Fruit fly (Drosophila melanogaster) whole organism, adult: Measurements from ENCODE around the gene CG7945.

Experiments used
- CG11617 ChIP-seq: fragments of 200-800 bp; sonication (Bioruptor generic); optimal IDR thresholded peaks from 2 replicates; lab custom pipeline; 2017; ENCODE audit warnings: mild to moderate bottlenecking, missing biosample characterization, missing genetic modification reagents, missing genetic modification characterization
- CG12768 ChIP-seq: fragments of 200-800 bp; sonication (Bioruptor generic); optimal IDR thresholded peaks from 2 replicates; lab custom pipeline; 2017; ENCODE audit warnings: missing biosample characterization, missing genetic modification characterization, mild to moderate bottlenecking, moderate library complexity, missing genetic modification reagents
- CG14711 ChIP-seq: fragments of 200-800 bp; sonication (Bioruptor generic); optimal IDR thresholded peaks from 2 replicates; lab custom pipeline; 2018; ENCODE audit warnings: missing biosample characterization, mild to moderate bottlenecking, missing genetic modification characterization, moderate library complexity
- CG1620 ChIP-seq: fragments of 200-800 bp; sonication (Bioruptor generic); optimal IDR thresholded peaks from 2 replicates; lab custom pipeline; 2016; ENCODE audit warnings: missing biosample characterization, missing genetic modification characterization
- CG33017 ChIP-seq: fragments of 200-800 bp; sonication (Bioruptor generic); optimal IDR thresholded peaks from 2 replicates; lab custom pipeline; 2018; ENCODE audit warnings: missing biosample characterization, mild to moderate bottlenecking, missing genetic modification characterization, moderate library complexity
- CG5204 ChIP-seq: fragments of 200-800 bp; sonication (Bioruptor generic); optimal IDR thresholded peaks from 2 replicates; lab custom pipeline; 2016; ENCODE audit warnings: missing biosample characterization, missing genetic modification characterization
- CG7045 ChIP-seq: fragments of 200-800 bp; sonication (Bioruptor generic); optimal IDR thresholded peaks from 2 replicates; lab custom pipeline; 2017; ENCODE audit warnings: missing biosample characterization, mild to moderate bottlenecking, missing genetic modification characterization
- CG7101 ChIP-seq: fragments of 200-800 bp; sonication (Bioruptor generic); optimal IDR thresholded peaks from 2 replicates; lab custom pipeline; 2018; ENCODE audit warnings: missing biosample characterization, mild to moderate bottlenecking, missing genetic modification characterization, moderate library complexity
- Clk ChIP-seq: fragments of 200-800 bp; sonication (Bioruptor generic); optimal IDR thresholded peaks from 2 replicates; lab custom pipeline; 2017; ENCODE audit warnings: missing biosample characterization, missing genetic modification characterization
- Crg-1 ChIP-seq: fragments of 200-800 bp; sonication (Bioruptor generic); optimal IDR thresholded peaks from 2 replicates; lab custom pipeline; 2016; ENCODE audit warnings: missing biosample characterization, missing genetic modification characterization
- Hr96 ChIP-seq: fragments of 200-800 bp; sonication (Bioruptor generic); optimal IDR thresholded peaks from 2 replicates; lab custom pipeline; 2016; ENCODE audit warnings: missing biosample characterization, missing genetic modification characterization
- Mnt ChIP-seq: fragments of 200-800 bp; sonication (Bioruptor generic); optimal IDR thresholded peaks from 2 replicates; lab custom pipeline; 2016; ENCODE audit warnings: missing biosample characterization, mild to moderate bottlenecking, missing genetic modification characterization
- bab1 ChIP-seq: fragments of 200-800 bp; sonication (Bioruptor generic); optimal IDR thresholded peaks from 3 replicates; lab custom pipeline; 2019; ENCODE audit warnings: missing biosample characterization, mild to moderate bottlenecking, missing genetic modification characterization, moderate library complexity
- cic ChIP-seq: fragments of 200-800 bp; sonication (Bioruptor generic); optimal IDR thresholded peaks from 2 replicates; lab custom pipeline; 2017; ENCODE audit warnings: missing biosample characterization, mild to moderate bottlenecking, missing genetic modification characterization, moderate library complexity
- cnc ChIP-seq, 2 experiments: fragments of >200 bp; optimal IDR thresholded peaks; 2 replicates each; lab custom pipeline; 2017
- kay ChIP-seq: fragments of 200-800 bp; sonication (Bioruptor generic); peaks from one replicate; lab custom pipeline; 2016; ENCODE audit warnings: missing biosample characterization, missing genetic modification characterization, borderline replicate concordance
- ovo ChIP-seq: fragments of 200-800 bp; sonication (Bioruptor generic); optimal IDR thresholded peaks from 2 replicates; lab custom pipeline; 2016; ENCODE audit warnings: missing biosample characterization, missing genetic modification characterization
- pad ChIP-seq: fragments of 200-800 bp; sonication (Bioruptor generic); optimal IDR thresholded peaks from 3 replicates; lab custom pipeline; 2017; ENCODE audit warnings: missing biosample characterization, missing genetic modification characterization, mild to moderate bottlenecking, moderate library complexity, missing genetic modification reagents
- tj ChIP-seq: fragments of 200-800 bp; sonication (Bioruptor generic); optimal IDR thresholded peaks from 3 replicates; lab custom pipeline; 2017; ENCODE audit warnings: missing biosample characterization, mild to moderate bottlenecking, missing genetic modification characterization, moderate library complexity
- toe ChIP-seq: fragments of 200-800 bp; sonication (Bioruptor generic); optimal IDR thresholded peaks from 2 replicates; lab custom pipeline; 2016; ENCODE audit warnings: missing biosample characterization, missing genetic modification characterization

Gene CG7945

DNA sequence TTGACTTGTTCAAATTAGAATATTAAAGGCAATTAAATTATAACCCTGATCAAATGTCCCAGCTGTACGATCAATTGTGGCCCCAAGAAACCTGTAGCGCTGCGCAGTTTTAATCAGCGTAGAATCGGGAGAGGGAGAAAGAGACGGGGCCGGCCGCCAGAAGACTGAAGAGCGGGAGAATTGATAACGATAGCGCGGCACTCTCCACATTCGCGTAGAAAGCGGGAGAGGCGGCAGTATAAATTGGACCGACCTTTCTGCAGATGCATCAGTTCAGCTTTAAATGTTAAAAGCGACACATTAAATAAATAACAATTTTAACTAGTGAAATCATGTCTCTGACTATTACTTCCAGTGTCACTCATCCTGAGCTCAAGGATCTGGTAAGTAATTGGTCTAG is 13.2 kb downstream of the CG7945 start, which contains the start of gene MsrA:
Gene MsrA (plus strand): TSS at position 266 of the 400 bp plus-strand sequence.
- no peak for TF ChIP-seq CG14711 (tag; lab: Kevin White, UChicago)
- TF ChIP-seq CG12768, result no peak
- TF ChIP-seq Mnt (GFP tag; lab: Kevin White, UChicago), result peak; percentile 51
- TF ChIP-seq kay (GFP tag; lab: Kevin White, UChicago), result peak; percentile 31
- TF ChIP-seq CG7101 (tag; lab: Kevin White, UChicago), result peak; percentile 20
- no peak for TF ChIP-seq CG11617 (GFP tag; lab: Kevin White, UChicago)
- no peak for TF ChIP-seq CG5204 (GFP tag; lab: Kevin White, UChicago)
- peak; percentile 2 for TF ChIP-seq Hr96 (GFP tag; lab: Kevin White, UChicago)
- no peak for TF ChIP-seq CG7045 (GFP tag; lab: Kevin White, UChicago)
- TF ChIP-seq cnc (optimal IDR thresholded peaks at IDR 0.05; lab: Kevin White, UChicago), result no peak
- TF ChIP-seq Crg-1 (GFP tag; lab: Kevin White, UChicago), result no peak
- no peak for TF ChIP-seq Clk
- no peak for TF ChIP-seq ovo
- peak; percentile 80 for TF ChIP-seq tj (GFP tag; lab: Kevin White, UChicago)
- TF ChIP-seq bab1 (GFP tag; lab: Kevin White, UChicago), result peak; percentile 36
- peak; percentile 49 for TF ChIP-seq cic (GFP tag; lab: Kevin White, UChicago)
- peak; percentile 12 for TF ChIP-seq CG33017 (tag; lab: Kevin White, UChicago)

DNA sequence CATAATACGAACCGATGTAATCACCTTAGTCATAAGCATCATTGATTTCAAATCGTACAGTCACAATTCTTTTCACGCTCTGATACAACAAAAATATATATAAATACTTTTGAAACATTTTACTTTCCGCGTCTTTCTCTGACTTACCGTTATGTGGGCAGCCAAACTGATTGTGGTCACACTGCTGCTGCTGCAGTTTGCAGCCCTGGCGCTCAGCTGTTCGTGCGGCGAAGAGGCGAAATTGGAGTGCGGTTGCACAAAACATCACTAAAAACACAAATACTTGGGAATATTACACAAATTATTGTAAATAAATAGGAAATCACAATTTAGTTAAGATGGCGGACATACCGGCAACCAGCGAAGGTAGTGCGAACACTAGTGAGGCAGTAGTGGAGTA is 14.5 kb downstream of the CG7945 start, which contains the start of the genes gdl and gdl-ORF39:
Gene gdl (plus strand): TSS at position 48 of the 400 bp plus-strand sequence.
Gene gdl-ORF39 (plus strand): TSS at position 48 of the 400 bp plus-strand sequence.
- TF ChIP-seq Mnt (GFP tag; lab: Kevin White, UChicago) (peak; percentile 54), bab1 (GFP tag; lab: Kevin White, UChicago) (peak; percentile 54), kay (GFP tag; lab: Kevin White, UChicago) (no peak)

- TF ChIP-seq CG1620 (GFP tag; lab: Kevin White, UChicago) (no peak), CG7045 (GFP tag; lab: Kevin White, UChicago) (no peak), CG5204 (GFP tag; lab: Kevin White, UChicago) (no peak), CG12768 (no peak), Mnt (GFP tag; lab: Kevin White, UChicago) (no peak), Crg-1 (GFP tag; lab: Kevin White, UChicago) (no peak), CG11617 (GFP tag; lab: Kevin White, UChicago) (no peak), CG7101 (tag; lab: Kevin White, UChicago) (no peak), ovo (no peak), pad (GFP tag; lab: Kevin White, UChicago) (no peak), bab1 (GFP tag; lab: Kevin White, UChicago) (no peak), cic (GFP tag; lab: Kevin White, UChicago) (no peak), tj (GFP tag; lab: Kevin White, UChicago) (no peak), CG14711 (tag; lab: Kevin White, UChicago) (no peak), Hr96 (GFP tag; lab: Kevin White, UChicago) (no peak)
Observed at dm6 chr3L:15508750-15509149, 15.2 kb downstream of the CG7945 start, which contains the start of gene Z600. TSS of gene Z600 (plus strand) at chr3L:15509061.

dm6 chr3L:15508233-15508632 is 15.7 kb downstream of the CG7945 start, which contains the start of gene CG7841:
TSS of gene CG7841 (minus strand) at chr3L:15508252.
- TF ChIP-seq Mnt (GFP tag; lab: Kevin White, UChicago) (peak; percentile 99), Hr96 (GFP tag; lab: Kevin White, UChicago) (peak; percentile 98), CG5204 (GFP tag; lab: Kevin White, UChicago) (no peak), Crg-1 (GFP tag; lab: Kevin White, UChicago) (peak; percentile 95), CG14711 (tag; lab: Kevin White, UChicago) (peak; percentile 97), CG7101 (tag; lab: Kevin White, UChicago) (peak; percentile 99), CG11617 (GFP tag; lab: Kevin White, UChicago) (peak; percentile 99), Clk (peak; percentile 96), pad (GFP tag; lab: Kevin White, UChicago) (peak; percentile 90), tj (GFP tag; lab: Kevin White, UChicago) (peak; percentile 89), cic (GFP tag; lab: Kevin White, UChicago) (peak; percentile 87), toe (GFP tag; lab: Kevin White, UChicago) (no peak), bab1 (GFP tag; lab: Kevin White, UChicago) (peak; percentile 99), cnc (optimal IDR thresholded peaks at IDR 0.05; lab: Kevin White, UChicago) (no peak), CG1620 (GFP tag; lab: Kevin White, UChicago) (peak; percentile 90), ovo (peak; percentile 91), CG12768 (peak; percentile 99), CG7045 (GFP tag; lab: Kevin White, UChicago) (peak; percentile 99), CG33017 (tag; lab: Kevin White, UChicago) (peak; percentile 99), kay (GFP tag; lab: Kevin White, UChicago) (peak; percentile 98)

DNA sequence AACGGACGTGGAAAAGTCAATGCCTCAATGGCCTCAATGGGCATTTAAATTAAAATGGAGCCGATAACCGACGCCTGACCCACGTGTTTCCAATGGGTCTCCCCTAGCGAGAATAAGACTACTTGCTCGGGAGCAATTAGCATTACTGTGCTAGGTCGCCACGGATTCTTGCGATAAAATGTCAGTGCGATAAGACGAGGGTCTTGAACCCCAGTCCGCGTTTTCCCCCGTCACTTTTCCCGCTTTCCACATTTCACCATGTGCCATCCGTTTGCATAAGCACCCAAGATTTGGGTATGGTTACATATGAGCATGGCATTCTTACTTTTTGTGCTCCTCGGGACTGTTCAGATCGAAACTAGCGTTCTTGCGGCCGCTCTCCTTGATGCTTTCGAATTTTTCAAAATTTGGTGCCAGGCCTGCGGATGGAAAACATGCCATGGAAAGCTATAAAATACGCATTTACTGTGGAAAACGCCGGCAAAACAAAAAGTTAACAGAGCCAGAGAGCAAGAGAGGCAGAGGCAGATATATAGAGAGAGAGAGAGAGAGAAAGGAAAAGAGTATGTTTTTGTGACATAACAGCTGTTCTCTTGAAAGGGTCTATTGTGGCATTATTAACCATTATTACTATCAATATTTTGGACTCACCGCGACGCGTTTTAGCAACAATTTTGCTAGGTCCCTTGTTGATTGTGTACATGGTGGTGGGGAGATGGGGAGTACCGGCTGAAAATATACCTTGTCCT is 16.6 kb downstream of the CG7945 start:
- TF ChIP-seq toe (GFP tag; lab: Kevin White, UChicago), result no peak
- no peak for TF ChIP-seq CG33017 (tag; lab: Kevin White, UChicago)
- no peak for TF ChIP-seq CG7045 (GFP tag; lab: Kevin White, UChicago)
- no peak for TF ChIP-seq tj (GFP tag; lab: Kevin White, UChicago)
- TF ChIP-seq Hr96 (GFP tag; lab: Kevin White, UChicago), result no peak
- TF ChIP-seq CG5204 (GFP tag; lab: Kevin White, UChicago), result no peak
- no peak for TF ChIP-seq ovo
- TF ChIP-seq cnc (optimal IDR thresholded peaks at IDR 0.05; lab: Kevin White, UChicago), result no peak
- no peak for TF ChIP-seq Clk
- no peak for TF ChIP-seq CG14711 (tag; lab: Kevin White, UChicago)
- TF ChIP-seq bab1 (GFP tag; lab: Kevin White, UChicago), result no peak
- TF ChIP-seq CG1620 (GFP tag; lab: Kevin White, UChicago), result no peak
- TF ChIP-seq cic (GFP tag; lab: Kevin White, UChicago), result no peak
- TF ChIP-seq pad (GFP tag; lab: Kevin White, UChicago), result no peak
- no peak for TF ChIP-seq CG7101 (tag; lab: Kevin White, UChicago)
